Fruit fly (Drosophila melanogaster) whole organism, prepupa: ENCODE measurements around the gene N.

ENCODE experiments used
- Blimp-1 ChIP-seq: fragments of 200-800 bp; sonication (Bioruptor generic); optimal IDR thresholded peaks from 3 replicates; lab custom pipeline; 2017; ENCODE audit warnings: missing biosample characterization, missing genetic modification characterization, mild to moderate bottlenecking, moderate library complexity, missing genetic modification reagents
- CG10631 ChIP-seq: fragments of 200-800 bp; sonication (Bioruptor generic); optimal IDR thresholded peaks from 2 replicates; lab custom pipeline; 2016; ENCODE audit warnings: missing biosample characterization, missing genetic modification characterization
- CG11294 ChIP-seq: fragments of 200-800 bp; sonication (Bioruptor generic); IDR thresholded peaks from 2 replicates; pipeline ENCODE4 v1.3.6; 2022; ENCODE audit warnings: missing biosample characterization, missing genetic modification characterization
- CG11902 ChIP-seq: fragments of 200-800 bp; sonication (Bioruptor generic); optimal IDR thresholded peaks from 3 replicates; lab custom pipeline; 2016; ENCODE audit warnings: missing biosample characterization, missing genetic modification characterization
- CG15336 ChIP-seq: fragments of 200-800 bp; sonication (Bioruptor generic); IDR thresholded peaks from 2 replicates; pipeline ENCODE4 v1.3.6; 2022; ENCODE audit warnings: missing biosample characterization, missing genetic modification characterization
- CG16779 ChIP-seq: fragments of 200-800 bp; sonication (Bioruptor generic); optimal IDR thresholded peaks from 3 replicates; lab custom pipeline; 2017; ENCODE audit warnings: missing biosample characterization, mild to moderate bottlenecking, missing genetic modification characterization
- CG32006 ChIP-seq: fragments of 200-800 bp; sonication (Bioruptor generic); optimal IDR thresholded peaks from 3 replicates; lab custom pipeline; 2017; ENCODE audit warnings: missing biosample characterization, mild to moderate bottlenecking, missing genetic modification characterization
- CG3919 ChIP-seq: fragments of 200-800 bp; sonication (Bioruptor generic); optimal IDR thresholded peaks from 3 replicates; lab custom pipeline; 2016; ENCODE audit warnings: missing biosample characterization, missing genetic modification characterization
- CG6163 ChIP-seq: fragments of 200-800 bp; sonication (Bioruptor generic); IDR thresholded peaks from 3 replicates; pipeline ENCODE4 v1.3.6; 2022; ENCODE audit warnings: missing biosample characterization, missing genetic modification characterization
- CG6276 ChIP-seq: fragments of 200-800 bp; sonication (Bioruptor generic); optimal IDR thresholded peaks from 2 replicates; lab custom pipeline; 2017; ENCODE audit warnings: missing biosample characterization, mild to moderate bottlenecking, missing genetic modification characterization
- CG6808 ChIP-seq: fragments of 200-800 bp; sonication (Bioruptor generic); optimal IDR thresholded peaks from 3 replicates; lab custom pipeline; 2017; ENCODE audit warnings: missing biosample characterization, missing genetic modification characterization, mild to moderate bottlenecking, moderate library complexity, missing genetic modification reagents
- CG7368 ChIP-seq: fragments of 200-800 bp; sonication (Bioruptor generic); optimal IDR thresholded peaks from 3 replicates; lab custom pipeline; 2016; ENCODE audit warnings: missing biosample characterization, missing genetic modification characterization
- CG8119 ChIP-seq: fragments of 200-800 bp; sonication (Bioruptor generic); IDR thresholded peaks from 3 replicates; pipeline ENCODE4 v1.3.6; 2022; ENCODE audit warnings: missing biosample characterization, missing genetic modification characterization
- CG8319 ChIP-seq: fragments of 200-800 bp; sonication (Bioruptor generic); optimal IDR thresholded peaks from 3 replicates; lab custom pipeline; 2016; ENCODE audit warnings: missing biosample characterization, missing genetic modification characterization
- CG8632 ChIP-seq: fragments of 200-800 bp; sonication (Bioruptor generic); optimal IDR thresholded peaks from 3 replicates; lab custom pipeline; 2016; ENCODE audit warnings: missing biosample characterization, missing genetic modification characterization
- CG9139 ChIP-seq: fragments of 200-800 bp; sonication (Bioruptor generic); optimal IDR thresholded peaks from 3 replicates; lab custom pipeline; 2017; ENCODE audit warnings: missing biosample characterization, mild to moderate bottlenecking, missing genetic modification characterization
- Eip78C ChIP-seq: fragments of 200-800 bp; sonication (Bioruptor generic); peaks from one replicate; lab custom pipeline; 2016; ENCODE audit warnings: missing biosample characterization, missing genetic modification characterization
- Eip93F ChIP-seq: fragments of 200-800 bp; sonication (Bioruptor generic); optimal IDR thresholded peaks from 2 replicates; lab custom pipeline; 2016; ENCODE audit warnings: missing biosample characterization, mild to moderate bottlenecking, missing genetic modification characterization
- Ets21C ChIP-seq: fragments of 200-800 bp; sonication (Bioruptor generic); optimal IDR thresholded peaks from 3 replicates; lab custom pipeline; 2016; ENCODE audit warnings: missing biosample characterization, missing genetic modification characterization
- Ets96B ChIP-seq: fragments of 200-800 bp; optimal IDR thresholded peaks from 2 replicates; lab custom pipeline; 2019; ENCODE audit warnings: missing biosample characterization, mild to moderate bottlenecking, missing genetic modification characterization, moderate library complexity
- Gug ChIP-seq: fragments of 200-800 bp; sonication (Bioruptor generic); IDR thresholded peaks from 2 replicates; pipeline ENCODE4 v1.3.6; 2022; ENCODE audit warnings: missing biosample characterization, missing genetic modification characterization
- Hr38 ChIP-seq: sonication (Bioruptor generic); optimal IDR thresholded peaks from 2 replicates; lab custom pipeline; 2016; ENCODE audit warnings: missing biosample characterization, missing genetic modification characterization
- Hr4 ChIP-seq: fragments of 200-800 bp; sonication (Bioruptor generic); optimal IDR thresholded peaks from 3 replicates; lab custom pipeline; 2016; ENCODE audit warnings: missing biosample characterization, missing genetic modification characterization
- OdsH ChIP-seq: fragments of 200-800 bp; sonication (Bioruptor generic); optimal IDR thresholded peaks from 3 replicates; lab custom pipeline; 2016; ENCODE audit warnings: missing biosample characterization, missing genetic modification characterization
- Smox ChIP-seq: fragments of 200-800 bp; sonication (Bioruptor generic); optimal IDR thresholded peaks from 3 replicates; lab custom pipeline; 2016; ENCODE audit warnings: missing biosample characterization, missing genetic modification characterization
- Sox102F ChIP-seq: fragments of 200-800 bp; sonication (Bioruptor generic); optimal IDR thresholded peaks from 2 replicates; lab custom pipeline; 2016; ENCODE audit warnings: missing biosample characterization, mild to moderate bottlenecking, missing genetic modification characterization
- Sox14 ChIP-seq: fragments of 200-800 bp; sonication (Bioruptor generic); optimal IDR thresholded peaks from 3 replicates; lab custom pipeline; 2016; ENCODE audit warnings: missing biosample characterization, missing genetic modification characterization
- Sox15 ChIP-seq: fragments of 200-800 bp; sonication (Bioruptor generic); optimal IDR thresholded peaks from 3 replicates; lab custom pipeline; 2016; ENCODE audit warnings: missing biosample characterization, missing genetic modification characterization
- acj6 ChIP-seq: fragments of 200-800 bp; sonication (Bioruptor generic); optimal IDR thresholded peaks from 3 replicates; lab custom pipeline; 2016; ENCODE audit warnings: missing biosample characterization, missing genetic modification characterization
- cyc ChIP-seq: fragments of 200-800 bp; sonication (Bioruptor generic); optimal IDR thresholded peaks from 3 replicates; lab custom pipeline; 2016; ENCODE audit warnings: missing biosample characterization, missing genetic modification characterization
- dsx ChIP-seq: fragments of 200-800 bp; optimal IDR thresholded peaks from 3 replicates; lab custom pipeline; 2019; ENCODE audit warnings: missing biosample characterization, mild to moderate bottlenecking, missing genetic modification characterization, moderate library complexity; ENCODE audit not compliant: poor library complexity, severe bottlenecking
- eg ChIP-seq: fragments of 200-800 bp; sonication (Bioruptor generic); IDR thresholded peaks from 3 replicates; pipeline ENCODE4 v1.3.6; 2022; ENCODE audit warnings: missing biosample characterization, missing genetic modification characterization
- esn ChIP-seq: fragments of 200-800 bp; sonication (Bioruptor generic); optimal IDR thresholded peaks from 2 replicates; lab custom pipeline; 2016; ENCODE audit warnings: missing biosample characterization, mild to moderate bottlenecking, missing genetic modification characterization, moderate library complexity
- fd59A ChIP-seq: fragments of 200-800 bp; sonication (Bioruptor generic); optimal IDR thresholded peaks from 2 replicates; lab custom pipeline; 2017; ENCODE audit warnings: missing biosample characterization, mild to moderate bottlenecking, missing genetic modification characterization, missing genetic modification reagents
- fkh ChIP-seq: fragments of 200-800 bp; sonication (Bioruptor generic); optimal IDR thresholded peaks from 3 replicates; lab custom pipeline; 2017; ENCODE audit warnings: missing biosample characterization, mild to moderate bottlenecking, missing genetic modification characterization, moderate library complexity
- lz ChIP-seq: fragments of 200-800 bp; sonication (Bioruptor generic); optimal IDR thresholded peaks from 3 replicates; lab custom pipeline; 2016; ENCODE audit warnings: missing biosample characterization, missing genetic modification characterization
- net ChIP-seq: fragments of 200-800 bp; sonication (Bioruptor generic); optimal IDR thresholded peaks from 3 replicates; lab custom pipeline; 2016; ENCODE audit warnings: missing biosample characterization, missing genetic modification characterization
- salr ChIP-seq, 2 experiments: fragments of 200-800 bp; sonication (Bioruptor generic); optimal IDR thresholded peaks; 3 replicates each; lab custom pipeline; 2016 to 2018; ENCODE audit warnings: missing biosample characterization in 2 of 2, missing genetic modification characterization in 2 of 2, mild to moderate bottlenecking in 1 of 2
- spab ChIP-seq: fragments of 200-800 bp; sonication (Bioruptor generic); optimal IDR thresholded peaks from 2 replicates; lab custom pipeline; 2017; ENCODE audit warnings: missing biosample characterization, mild to moderate bottlenecking, missing genetic modification characterization, missing genetic modification reagents
- ss ChIP-seq, 2 experiments: fragments of 200-800 bp; sonication (Bioruptor generic); optimal IDR thresholded peaks; 2 replicates in 1 of 2; 3 replicates in 1 of 2; lab custom pipeline; 2017 to 2018; ENCODE audit warnings: mild to moderate bottlenecking in 2 of 2, missing biosample characterization in 2 of 2, missing genetic modification characterization in 2 of 2, moderate library complexity in 1 of 2
- svp ChIP-seq: fragments of 200-800 bp; sonication (Bioruptor generic); peaks from one replicate; lab custom pipeline; 2016; ENCODE audit warnings: missing biosample characterization, missing genetic modification characterization

N gene

DNA sequence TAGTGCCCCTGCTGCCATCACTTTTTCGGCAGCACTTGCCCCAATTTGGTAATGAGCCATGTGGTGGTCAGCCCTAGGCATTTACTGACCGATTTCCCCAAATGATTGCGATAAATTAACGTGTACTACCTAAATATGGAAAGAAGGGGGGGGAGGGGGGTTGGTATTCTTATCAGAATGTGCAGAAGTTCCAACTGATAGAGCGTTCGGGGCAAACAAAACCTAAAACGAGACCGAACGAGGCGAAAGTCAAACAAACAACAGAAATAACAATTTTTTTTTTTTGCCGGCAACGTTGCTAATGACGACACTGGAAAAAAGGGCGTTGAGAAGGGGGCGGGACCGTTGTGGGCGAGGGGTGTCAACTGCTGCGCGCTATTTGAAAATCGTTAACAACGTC is 51.9 kb downstream of the N start:
- TF ChIP-seq Sox102F (GFP tag; lab: Kevin White, UChicago) (no peak), fkh (peak; percentile 55)
- TF ChIP-seq, all 60 proteins: peak for 1

DNA sequence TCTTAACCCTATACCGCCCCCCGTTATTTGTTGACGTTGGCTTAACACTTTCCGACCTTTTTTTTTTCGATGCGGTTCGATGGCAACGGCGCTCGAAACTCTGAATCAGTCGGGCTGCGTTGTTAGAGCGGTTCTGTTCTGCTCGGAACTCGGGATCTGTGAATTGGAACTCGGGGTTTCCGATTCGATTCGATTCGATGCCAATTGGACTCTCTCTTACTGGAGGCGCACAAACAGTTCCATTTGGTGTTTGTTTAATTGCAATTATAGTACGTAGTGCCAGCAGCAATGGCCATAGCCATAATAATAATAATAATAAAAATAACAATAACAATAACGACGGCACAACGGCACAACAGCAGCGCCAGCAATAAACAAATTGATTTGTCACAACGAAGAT is 52.9 kb downstream of the N start:
- no peak for TF ChIP-seq fd59A (GFP tag; lab: Kevin White, UChicago)
- no peak for TF ChIP-seq CG16779 (tag; lab: Kevin White, UChicago)
- TF ChIP-seq Blimp-1 (GFP tag; lab: Kevin White, UChicago) = no peak
- TF ChIP-seq lz = no peak
- no peak for TF ChIP-seq Sox15
- no peak for TF ChIP-seq CG9139 (GFP tag; lab: Kevin White, UChicago)
- TF ChIP-seq CG8319 (GFP tag; lab: Kevin White, UChicago) = no peak
- no peak for TF ChIP-seq Ets96B
- no peak for TF ChIP-seq esn (GFP tag; lab: Kevin White, UChicago)
- TF ChIP-seq net (GFP tag; lab: Kevin White, UChicago) = no peak
- TF ChIP-seq CG10631 = no peak
- TF ChIP-seq CG8119 = no peak

DNA sequence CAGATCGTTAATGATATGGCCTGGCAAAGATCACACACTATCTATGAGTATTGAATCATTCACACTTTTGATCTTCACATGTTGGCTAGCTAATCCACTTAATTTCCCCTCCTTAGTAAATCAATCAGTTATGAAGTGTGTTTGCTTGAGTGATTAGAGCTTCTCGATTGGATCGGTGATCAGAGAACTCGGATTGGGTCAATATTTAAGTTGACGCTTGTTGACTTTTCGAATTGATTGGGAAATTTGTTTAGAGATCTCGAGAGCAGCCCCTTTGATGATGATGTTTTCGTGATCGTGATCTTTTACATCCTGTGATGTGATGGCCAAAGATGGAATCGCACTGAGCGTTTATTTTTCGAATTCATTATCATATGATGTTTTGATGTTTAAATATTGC is 53.7 kb downstream of the N start:
- TF ChIP-seq CG11902 (GFP tag; lab: Kevin White, UChicago) (no peak), fkh (peak; percentile 79)

DNA sequence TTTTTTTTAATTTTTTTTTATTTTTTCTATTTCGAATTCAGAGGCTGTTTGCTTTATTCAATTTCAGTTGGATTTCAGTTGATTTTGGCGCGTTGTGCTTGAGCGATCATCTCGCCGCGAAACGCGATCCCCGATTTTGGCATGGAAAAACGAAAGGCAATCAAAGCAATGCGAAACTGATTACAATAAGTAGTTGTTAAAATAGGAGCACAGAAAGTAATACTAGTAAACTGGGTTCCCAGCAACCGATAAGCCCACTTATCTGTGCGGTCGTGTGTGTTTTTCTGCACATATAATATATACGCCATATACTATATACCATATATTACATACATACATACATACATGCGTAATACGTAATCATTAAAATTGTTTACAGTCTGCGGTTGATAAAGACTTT is 54.5 kb downstream of the N start:
- TF ChIP-seq CG32006 (GFP tag; lab: Kevin White, UChicago) (no peak), CG3919 (no peak), esn (GFP tag; lab: Kevin White, UChicago) (no peak), CG15336 (0 out of 2 replicates have a peak, but pooled peaks have one; percentile 29), CG6276 (GFP tag; lab: Kevin White, UChicago) (no peak), net (GFP tag; lab: Kevin White, UChicago) (no peak), CG9139 (GFP tag; lab: Kevin White, UChicago) (no peak), svp (GFP tag; lab: Kevin White, UChicago) (peak; percentile 3), CG11294 (GFP tag; lab: Robert Waterston, UW) (no peak), Sox102F (GFP tag; lab: Kevin White, UChicago) (no peak), CG6808 (GFP tag; lab: Kevin White, UChicago) (no peak)
- TF ChIP-seq, all 60 proteins: peak for 2

DNA sequence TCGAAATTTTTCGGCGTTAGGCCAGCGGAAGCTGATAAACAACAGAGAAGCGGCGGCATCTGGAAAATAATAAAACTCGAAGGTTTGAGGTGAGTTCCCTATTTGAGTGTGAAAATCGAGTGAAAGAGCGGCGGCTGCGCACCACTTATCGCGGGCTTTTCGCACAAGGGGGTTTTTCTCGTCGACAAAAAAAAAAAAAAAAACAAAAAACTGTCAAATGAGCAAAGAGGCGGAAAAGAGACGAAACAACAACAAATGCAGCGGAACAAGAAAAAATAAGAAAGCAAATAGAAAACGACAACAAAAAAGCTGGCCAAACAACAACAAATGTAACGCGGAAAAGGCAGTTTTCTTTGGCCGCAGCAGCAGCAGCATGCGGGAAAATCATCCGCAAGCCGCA is 55.1 kb downstream of the N start:
- TF ChIP-seq Smox (GFP tag; lab: Kevin White, UChicago) (no peak), acj6 (GFP tag; lab: Kevin White, UChicago) (no peak), Sox15 (no peak), CG10631 (no peak), CG6163 (GFP tag; lab: Robert Waterston, UW) (peak; percentile 77), CG11902 (GFP tag; lab: Kevin White, UChicago) (no peak), CG16779 (tag; lab: Kevin White, UChicago) (peak; percentile 49), Ets96B (no peak), fkh (no peak), lz (no peak), cyc (no peak), OdsH (peak; percentile 20), CG9139 (GFP tag; lab: Kevin White, UChicago) (no peak), CG6276 (GFP tag; lab: Kevin White, UChicago) (peak; percentile 86), Eip93F (GFP tag; lab: Kevin White, UChicago) (no peak), Hr38 (no peak), svp (GFP tag; lab: Kevin White, UChicago) (peak; percentile 24), eg (peak; percentile 92), CG15336 (peak; percentile 80), CG11294 (GFP tag; lab: Robert Waterston, UW) (peak; percentile 14; the same call in 1 of the 2 replicates), ss (GFP tag; optimal IDR thresholded peaks at IDR 0.05; lab: Kevin White, UChicago) (peak in 1 of 2 experiments; percentile 40), Eip78C (GFP tag; lab: Kevin White, UChicago) (peak; percentile 61), Ets21C (no peak), salr (GFP tag; optimal IDR thresholded peaks at IDR 0.05; lab: Kevin White, UChicago) (no peak), Gug (GFP tag; lab: Robert Waterston, UW) (peak; percentile 45; the same call in 1 of the 2 replicates), CG8632 (GFP tag; lab: Kevin White, UChicago) (no peak), net (GFP tag; lab: Kevin White, UChicago) (peak; percentile 2), CG32006 (GFP tag; lab: Kevin White, UChicago) (peak; percentile 50), CG7368 (GFP tag; lab: Kevin White, UChicago) (no peak), spab (GFP tag; lab: Kevin White, UChicago) (no peak), Hr4 (GFP tag; lab: Kevin White, UChicago) (no peak), dsx (GFP tag; lab: Kevin White, UChicago) (no peak), fd59A (GFP tag; lab: Kevin White, UChicago) (no peak), Sox14 (GFP tag; lab: Kevin White, UChicago) (no peak)
